Worm (Caenorhabditis elegans) whole organism, midembryonic: ENCODE data around the gene cal-4.

Experiments used
- klf-2 ChIP-seq: fragments of 200-800 bp; sonication (Bioruptor generic); conservative IDR thresholded peaks from 2 replicates; pipeline ENCODE4 v1.3.6; 2022; ENCODE audit warnings: missing genetic modification reagents, missing genetic modification characterization, missing compliant biosample characterization
- med-1 ChIP-seq: sonication (generic microtip); optimal IDR thresholded peaks from 2 replicates; lab custom pipeline; 2017; ENCODE audit warnings: missing genetic modification characterization, mild to moderate bottlenecking, missing compliant biosample characterization, antibody characterized with exemption, missing genetic modification reagents; ENCODE audit not compliant: insufficient read depth
- ref-1 ChIP-seq: fragments of 200-800 bp; sonication (Bioruptor generic); conservative IDR thresholded peaks from 2 replicates; pipeline ENCODE4 v1.3.6; 2022; ENCODE audit warnings: missing genetic modification reagents, missing genetic modification characterization, missing compliant biosample characterization
- tab-1 ChIP-seq: fragments of 200-800 bp; sonication (Bioruptor generic); IDR thresholded peaks from 2 replicates; pipeline ENCODE4 v1.3.6; 2022; ENCODE audit warnings: missing genetic modification characterization, missing compliant biosample characterization
- ztf-23 ChIP-seq: fragments of 200-800 bp; sonication (Bioruptor generic); IDR thresholded peaks from 2 replicates; pipeline ENCODE4 v1.3.6; 2022; ENCODE audit warnings: missing genetic modification reagents, missing genetic modification characterization, missing compliant biosample characterization
- ztf-29 ChIP-seq: fragments of 200-800 bp; sonication (Bioruptor generic); IDR thresholded peaks from 2 replicates; pipeline ENCODE4 v1.3.6; 2022; ENCODE audit warnings: missing genetic modification reagents, missing genetic modification characterization, missing compliant biosample characterization

DNA sequence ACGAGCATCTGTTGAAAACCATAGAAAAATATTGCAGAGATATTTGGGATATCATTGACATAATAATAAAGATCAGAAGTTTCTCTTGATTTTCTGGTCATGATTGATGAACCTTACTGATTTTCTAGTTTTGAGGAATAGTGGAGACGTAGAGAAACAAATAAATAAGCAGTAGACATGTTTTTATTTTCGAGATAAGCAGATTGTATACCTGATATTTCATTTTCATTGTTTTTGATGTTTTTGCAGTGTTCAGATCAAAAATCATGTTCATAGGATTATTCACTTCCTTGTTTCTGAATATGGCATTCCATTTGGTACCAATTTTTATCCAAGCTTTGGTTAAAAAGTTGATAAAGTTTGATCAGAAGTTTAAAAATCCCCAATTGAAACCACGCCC is 17.4 kb downstream of the cal-4 start, which contains the start of gene T07G12.4:
- TF ChIP-seq med-1 (GFP tag; lab: Kevin White, UChicago) (no peak), ztf-23 (no peak), ztf-29 (GFP tag; lab: Robert Waterston, UW) (no peak), ref-1 (no peak), tab-1 (GFP tag; lab: Robert Waterston, UW) (no peak), klf-2 (GFP tag; lab: Robert Waterston, UW) (no peak)
